Fruit fly (Drosophila melanogaster) whole organism, adult: Measurements from ENCODE around the gene CG6059.

Source experiments
- CG11617 ChIP-seq: fragments of 200-800 bp; sonication (Bioruptor generic); optimal IDR thresholded peaks from 2 replicates; lab custom pipeline; 2017; ENCODE audit warnings: mild to moderate bottlenecking, missing biosample characterization, missing genetic modification reagents, missing genetic modification characterization
- CG12768 ChIP-seq: fragments of 200-800 bp; sonication (Bioruptor generic); optimal IDR thresholded peaks from 2 replicates; lab custom pipeline; 2017; ENCODE audit warnings: missing biosample characterization, missing genetic modification characterization, mild to moderate bottlenecking, moderate library complexity, missing genetic modification reagents
- CG14711 ChIP-seq: fragments of 200-800 bp; sonication (Bioruptor generic); optimal IDR thresholded peaks from 2 replicates; lab custom pipeline; 2018; ENCODE audit warnings: missing biosample characterization, mild to moderate bottlenecking, missing genetic modification characterization, moderate library complexity
- CG5204 ChIP-seq: fragments of 200-800 bp; sonication (Bioruptor generic); optimal IDR thresholded peaks from 2 replicates; lab custom pipeline; 2016; ENCODE audit warnings: missing biosample characterization, missing genetic modification characterization
- CG7045 ChIP-seq: fragments of 200-800 bp; sonication (Bioruptor generic); optimal IDR thresholded peaks from 2 replicates; lab custom pipeline; 2017; ENCODE audit warnings: missing biosample characterization, mild to moderate bottlenecking, missing genetic modification characterization
- Clk ChIP-seq: fragments of 200-800 bp; sonication (Bioruptor generic); optimal IDR thresholded peaks from 2 replicates; lab custom pipeline; 2017; ENCODE audit warnings: missing biosample characterization, missing genetic modification characterization
- Crg-1 ChIP-seq: fragments of 200-800 bp; sonication (Bioruptor generic); optimal IDR thresholded peaks from 2 replicates; lab custom pipeline; 2016; ENCODE audit warnings: missing biosample characterization, missing genetic modification characterization
- Mnt ChIP-seq: fragments of 200-800 bp; sonication (Bioruptor generic); optimal IDR thresholded peaks from 2 replicates; lab custom pipeline; 2016; ENCODE audit warnings: missing biosample characterization, mild to moderate bottlenecking, missing genetic modification characterization
- bab1 ChIP-seq: fragments of 200-800 bp; sonication (Bioruptor generic); optimal IDR thresholded peaks from 3 replicates; lab custom pipeline; 2019; ENCODE audit warnings: missing biosample characterization, mild to moderate bottlenecking, missing genetic modification characterization, moderate library complexity
- cic ChIP-seq: fragments of 200-800 bp; sonication (Bioruptor generic); optimal IDR thresholded peaks from 2 replicates; lab custom pipeline; 2017; ENCODE audit warnings: missing biosample characterization, mild to moderate bottlenecking, missing genetic modification characterization, moderate library complexity
- cnc ChIP-seq, 2 experiments: fragments of >200 bp; optimal IDR thresholded peaks; 2 replicates each; lab custom pipeline; 2017
- ovo ChIP-seq: fragments of 200-800 bp; sonication (Bioruptor generic); optimal IDR thresholded peaks from 2 replicates; lab custom pipeline; 2016; ENCODE audit warnings: missing biosample characterization, missing genetic modification characterization
- pad ChIP-seq: fragments of 200-800 bp; sonication (Bioruptor generic); optimal IDR thresholded peaks from 3 replicates; lab custom pipeline; 2017; ENCODE audit warnings: missing biosample characterization, missing genetic modification characterization, mild to moderate bottlenecking, moderate library complexity, missing genetic modification reagents
- toe ChIP-seq: fragments of 200-800 bp; sonication (Bioruptor generic); optimal IDR thresholded peaks from 2 replicates; lab custom pipeline; 2016; ENCODE audit warnings: missing biosample characterization, missing genetic modification characterization

- no peak for TF ChIP-seq CG5204 (GFP tag; lab: Kevin White, UChicago)
- TF ChIP-seq CG7045 (GFP tag; lab: Kevin White, UChicago): no peak
- TF ChIP-seq CG12768 (GFP tag; lab: Kevin White, UChicago): no peak
- TF ChIP-seq toe (GFP tag; lab: Kevin White, UChicago): no peak
- TF ChIP-seq CG11617 (GFP tag; lab: Kevin White, UChicago): no peak
- TF ChIP-seq Crg-1 (GFP tag; lab: Kevin White, UChicago): no peak
- TF ChIP-seq Mnt (GFP tag; lab: Kevin White, UChicago): no peak
- no peak for TF ChIP-seq pad
- no peak for TF ChIP-seq ovo (GFP tag; lab: Kevin White, UChicago)
- TF ChIP-seq Clk (GFP tag; lab: Kevin White, UChicago): no peak
- no peak for TF ChIP-seq cnc (optimal IDR thresholded peaks at IDR 0.05; lab: Kevin White, UChicago)
- TF ChIP-seq bab1 (GFP tag; lab: Kevin White, UChicago): no peak
- no peak for TF ChIP-seq CG14711 (tag; lab: Kevin White, UChicago)
- TF ChIP-seq cic (GFP tag; lab: Kevin White, UChicago): no peak
Observed at dm6 chr3R:27133992-27134391, 9.5 kb upstream of the CG6059 start.
